Worm (Caenorhabditis elegans) whole organism, L1 larva: Measurements from ENCODE around the gene letm-1.

ENCODE experiments used
- ceh-88 ChIP-seq: fragments of 200-800 bp; sonication (Bioruptor generic); IDR thresholded peaks from 2 replicates; pipeline ENCODE4 v1.3.6; 2022; ENCODE audit warnings: missing genetic modification characterization, missing compliant biosample characterization
- egl-27 ChIP-seq, 2 experiments: fragments of 150-350 bp in 1 of 2; sonication (generic microtip); optimal IDR thresholded peaks; 3 replicates each; lab custom pipeline; 2017 to 2018; ENCODE audit warnings: missing biosample characterization in 2 of 2, missing genetic modification characterization in 2 of 2, missing genetic modification reagents in 2 of 2
- lir-3 ChIP-seq: sonication (generic microtip); optimal IDR thresholded peaks from 2 replicates; lab custom pipeline; 2016; ENCODE audit warnings: mild to moderate bottlenecking, missing genetic modification characterization, moderate library complexity, missing compliant biosample characterization; ENCODE audit not compliant: poor library complexity
- mdl-1 ChIP-seq, 2 experiments: fragments of 150-350 bp; optimal IDR thresholded peaks; 2 replicates each; lab custom pipeline; 2014 to 2017; ENCODE audit warnings: missing biosample characterization in 2 of 2, missing genetic modification characterization in 2 of 2, inconsistent platforms in 1 of 2
- nhr-77 ChIP-seq: fragments of 150-350 bp; optimal IDR thresholded peaks from 2 replicates; lab custom pipeline; 2014; ENCODE audit warnings: missing biosample characterization, missing genetic modification characterization

ce11 chrV:13627103-13627623 is 33.9 kb upstream of the letm-1 start, which contains the start of gene sde-2:
- no peak for TF ChIP-seq egl-27 (tag; optimal IDR thresholded peaks at IDR 0.05; lab: Kevin White, UChicago)
- no peak for TF ChIP-seq mdl-1 (tag; optimal IDR thresholded peaks at IDR 0.05; lab: Kevin White, UChicago)
- TF ChIP-seq ceh-88 (GFP tag; lab: Robert Waterston, UW), result no peak
- TF ChIP-seq lir-3 (tag; lab: Kevin White, UChicago), result no peak
- TF ChIP-seq nhr-77 (tag; lab: Kevin White, UChicago), result no peak
